Worm (Caenorhabditis elegans): ENCODE results near the gene ral-1.

DNA sequence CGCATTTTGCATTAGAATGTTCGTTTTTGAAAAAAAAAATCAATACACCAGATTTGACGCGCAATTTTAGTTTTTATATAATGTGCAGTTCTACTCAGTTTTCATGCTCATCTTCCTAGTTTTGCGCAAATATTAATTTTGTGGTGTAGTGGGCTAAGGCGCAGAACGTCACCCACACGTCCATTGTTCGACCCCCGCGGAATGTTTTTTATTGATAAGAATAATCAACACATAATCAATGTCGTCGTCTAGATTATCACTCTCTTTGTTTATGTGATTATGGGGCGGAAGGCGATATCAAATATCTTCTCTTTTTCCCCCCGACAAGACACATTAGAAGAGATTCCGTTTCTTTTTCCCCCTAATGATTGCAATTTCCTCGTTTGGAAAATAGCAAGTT lies 44.7 kb downstream of the ral-1 start:
- no peak for TF ChIP-seq pqm-1 (tag; optimal IDR thresholded peaks at IDR 0.05)
- TF ChIP-seq ttx-3 (tag; optimal IDR thresholded peaks at IDR 0.05) = no peak
- TF ChIP-seq ceh-34 (tag; optimal IDR thresholded peaks at IDR 0.05) = no peak

Data from whole organism, late embryonic.